Fruit fly (Drosophila melanogaster) whole organism, embryonic: ENCODE measurements around the gene CG3038.

Source experiments
- Aef1 ChIP-seq: fragments of 200-800 bp; sonication (Bioruptor generic); IDR thresholded peaks from 3 replicates; pipeline ENCODE4 v1.3.6; 2022; ENCODE audit warnings: missing biosample characterization, missing genetic modification characterization
- Atf6 ChIP-seq: fragments of 200-800 bp; sonication (Bioruptor generic); IDR thresholded peaks from 2 replicates; pipeline ENCODE4 v1.3.6; 2022; ENCODE audit warnings: missing biosample characterization, missing genetic modification characterization
- B-H2 ChIP-seq: fragments of 200-800 bp; sonication (Bioruptor generic); optimal IDR thresholded peaks from 2 replicates; lab custom pipeline; 2018; ENCODE audit warnings: missing biosample characterization, mild to moderate bottlenecking, missing genetic modification characterization
- Bgb ChIP-seq: fragments of 200-800 bp; sonication (Bioruptor generic); IDR thresholded peaks from 2 replicates; pipeline ENCODE4 v1.3.6; 2022; ENCODE audit warnings: missing biosample characterization, missing genetic modification characterization; ENCODE audit not compliant: partially characterized antibody
- CG10543 ChIP-seq: fragments of 200-800 bp; sonication (Bioruptor generic); optimal IDR thresholded peaks from 3 replicates; lab custom pipeline; 2017; ENCODE audit warnings: missing biosample characterization, mild to moderate bottlenecking, missing genetic modification characterization, moderate library complexity
- CG12104 ChIP-seq: fragments of 200-800 bp; sonication (Bioruptor generic); optimal IDR thresholded peaks from 3 replicates; lab custom pipeline; 2016; ENCODE audit warnings: missing biosample characterization, missing genetic modification characterization
- CG12769 ChIP-seq: fragments of 200-800 bp; sonication (Bioruptor generic); optimal IDR thresholded peaks from 2 replicates; lab custom pipeline; 2019; ENCODE audit warnings: missing biosample characterization, mild to moderate bottlenecking, missing genetic modification characterization, moderate library complexity
- CG13123 ChIP-seq: fragments of 200-800 bp; sonication (Bioruptor generic); optimal IDR thresholded peaks from 2 replicates; lab custom pipeline; 2016; ENCODE audit warnings: missing biosample characterization, missing genetic modification characterization
- CG13424 ChIP-seq: fragments of 200-800 bp; sonication (Bioruptor generic); optimal IDR thresholded peaks from 2 replicates; lab custom pipeline; 2019; ENCODE audit warnings: missing biosample characterization, mild to moderate bottlenecking, missing genetic modification characterization, moderate library complexity
- CG14965 ChIP-seq: fragments of 200-800 bp; sonication (Bioruptor generic); optimal IDR thresholded peaks from 2 replicates; lab custom pipeline; 2016; ENCODE audit warnings: missing biosample characterization, missing genetic modification characterization, borderline replicate concordance
- CG16815 ChIP-seq: fragments of 200-800 bp; sonication (Bioruptor generic); optimal IDR thresholded peaks from 3 replicates; lab custom pipeline; 2017; ENCODE audit warnings: missing biosample characterization, mild to moderate bottlenecking, missing genetic modification characterization
- CG17829 ChIP-seq: fragments of 200-800 bp; optimal IDR thresholded peaks from 2 replicates; lab custom pipeline; 2019; ENCODE audit warnings: missing biosample characterization, mild to moderate bottlenecking, missing genetic modification characterization, moderate library complexity
- CG2199 ChIP-seq: fragments of 200-800 bp; sonication (Bioruptor generic); IDR thresholded peaks from 3 replicates; pipeline ENCODE4 v1.3.6; 2022; ENCODE audit warnings: missing biosample characterization, missing genetic modification characterization
- CG31224 ChIP-seq: fragments of 200-800 bp; sonication (Bioruptor generic); IDR thresholded peaks from 2 replicates; pipeline ENCODE4 v1.3.6; 2022; ENCODE audit warnings: missing biosample characterization, missing genetic modification characterization
- CG32772 ChIP-seq: fragments of 200-800 bp; sonication (Bioruptor generic); IDR thresholded peaks from 2 replicates; pipeline ENCODE4 v1.3.6; 2022; ENCODE audit warnings: missing biosample characterization, missing genetic modification characterization
- CG34422 ChIP-seq: fragments of 200-800 bp; sonication (Bioruptor generic); IDR thresholded peaks from 3 replicates; pipeline ENCODE4 v1.3.6; 2022; ENCODE audit warnings: missing biosample characterization, missing genetic modification characterization
- CG4282 ChIP-seq: fragments of 200-800 bp; sonication (Bioruptor generic); optimal IDR thresholded peaks from 2 replicates; lab custom pipeline; 2016; ENCODE audit warnings: missing biosample characterization, missing genetic modification characterization
- CG4424 ChIP-seq: fragments of 200-800 bp; sonication (Bioruptor generic); optimal IDR thresholded peaks from 3 replicates; lab custom pipeline; 2016; ENCODE audit warnings: missing biosample characterization, missing genetic modification characterization
- CG4820 ChIP-seq: fragments of 200-800 bp; sonication (Bioruptor generic); optimal IDR thresholded peaks from 3 replicates; lab custom pipeline; 2016; ENCODE audit warnings: missing biosample characterization, missing genetic modification characterization
- CG6254 ChIP-seq: fragments of 200-800 bp; sonication (Bioruptor generic); optimal IDR thresholded peaks from 3 replicates; lab custom pipeline; 2017; ENCODE audit warnings: mild to moderate bottlenecking, missing biosample characterization, missing genetic modification reagents, missing genetic modification characterization
- CG6654 ChIP-seq: fragments of 200-800 bp; sonication (Bioruptor generic); optimal IDR thresholded peaks from 2 replicates; lab custom pipeline; 2017; ENCODE audit warnings: missing biosample characterization, mild to moderate bottlenecking, missing genetic modification characterization
- CG6689 ChIP-seq: fragments of 200-800 bp; sonication (Bioruptor generic); IDR thresholded peaks from 2 replicates; pipeline ENCODE4 v1.3.6; 2022; ENCODE audit warnings: missing biosample characterization, missing genetic modification characterization
- CG7372 ChIP-seq: fragments of 200-800 bp; sonication (Bioruptor generic); IDR thresholded peaks from 2 replicates; pipeline ENCODE4 v1.3.6; 2022; ENCODE audit warnings: missing biosample characterization, missing genetic modification characterization
- CG8290 ChIP-seq, 3 experiments: fragments of 200-800 bp; sonication (Bioruptor generic); optimal IDR thresholded peaks; 2 replicates each; lab custom pipeline; 2016 to 2019; ENCODE audit warnings: missing biosample characterization in 3 of 3, missing genetic modification characterization in 3 of 3, mild to moderate bottlenecking in 2 of 3, moderate library complexity in 1 of 3
- D19A ChIP-seq: fragments of 200-800 bp; optimal IDR thresholded peaks from 3 replicates; lab custom pipeline; 2019; ENCODE audit warnings: missing biosample characterization, mild to moderate bottlenecking, missing genetic modification characterization, moderate library complexity
- Drgx ChIP-seq: fragments of 200-800 bp; sonication (Bioruptor generic); IDR thresholded peaks from 2 replicates; pipeline ENCODE4 v1.3.6; 2022; ENCODE audit warnings: missing biosample characterization, missing genetic modification characterization
- Elba2 ChIP-seq: fragments of 200-800 bp; sonication (Bioruptor generic); optimal IDR thresholded peaks from 3 replicates; lab custom pipeline; 2016; ENCODE audit warnings: missing biosample characterization, missing genetic modification characterization
- Fer1 ChIP-seq: fragments of 200-800 bp; sonication (Bioruptor generic); optimal IDR thresholded peaks from 2 replicates; lab custom pipeline; 2017; ENCODE audit warnings: missing biosample characterization, mild to moderate bottlenecking, missing genetic modification characterization
- H2.0 ChIP-seq: fragments of 200-800 bp; sonication (Bioruptor generic); IDR thresholded peaks from 2 replicates; pipeline ENCODE4 v1.3.6; 2022; ENCODE audit warnings: missing biosample characterization, missing genetic modification characterization
- HHEX ChIP-seq: fragments of 200-800 bp; sonication (Bioruptor generic); optimal IDR thresholded peaks from 3 replicates; lab custom pipeline; 2017; ENCODE audit warnings: missing biosample characterization, mild to moderate bottlenecking, missing genetic modification characterization, missing genetic modification reagents
- Opbp ChIP-seq: fragments of 200-800 bp; sonication (Bioruptor generic); IDR thresholded peaks from 3 replicates; pipeline ENCODE4 v1.3.6; 2022; ENCODE audit warnings: missing biosample characterization, missing genetic modification characterization; ENCODE audit not compliant: partially characterized antibody
- Sox100B ChIP-seq: fragments of 200-800 bp; sonication (Bioruptor generic); optimal IDR thresholded peaks from 3 replicates; lab custom pipeline; 2018; ENCODE audit warnings: missing biosample characterization, mild to moderate bottlenecking, missing genetic modification characterization
- bsh ChIP-seq, 2 experiments: fragments of 200-800 bp; sonication (Bioruptor generic); optimal IDR thresholded peaks; 2 replicates each; lab custom pipeline; 2017 to 2018; ENCODE audit warnings: mild to moderate bottlenecking in 2 of 2, missing biosample characterization in 2 of 2, missing genetic modification characterization in 2 of 2, moderate library complexity in 1 of 2
- dan ChIP-seq: fragments of 200-800 bp; sonication (Bioruptor generic); IDR thresholded peaks from 2 replicates; pipeline ENCODE4 v1.3.6; 2022; ENCODE audit warnings: missing biosample characterization, missing genetic modification characterization
- dpn ChIP-seq, 2 experiments: fragments of 200-800 bp; sonication (Bioruptor generic); optimal IDR thresholded peaks; 3 replicates each; lab custom pipeline; 2016; ENCODE audit warnings: missing biosample characterization in 2 of 2, missing genetic modification characterization in 2 of 2
- dysf ChIP-seq: fragments of 200-800 bp; sonication (Bioruptor generic); IDR thresholded peaks from 3 replicates; pipeline ENCODE4 v1.3.6; 2022; ENCODE audit warnings: missing biosample characterization, missing genetic modification characterization
- ewg ChIP-seq: fragments of 200-800 bp; sonication (Bioruptor generic); optimal IDR thresholded peaks from 3 replicates; lab custom pipeline; 2017; ENCODE audit warnings: mild to moderate bottlenecking, missing biosample characterization, missing genetic modification reagents, missing genetic modification characterization
- fu2 ChIP-seq: fragments of 200-800 bp; sonication (Bioruptor generic); optimal IDR thresholded peaks from 2 replicates; lab custom pipeline; 2016; ENCODE audit warnings: missing biosample characterization, missing genetic modification characterization
- grau ChIP-seq: fragments of 200-800 bp; optimal IDR thresholded peaks from 3 replicates; lab custom pipeline; 2019; ENCODE audit warnings: missing biosample characterization, mild to moderate bottlenecking, missing genetic modification characterization, moderate library complexity
- hbn ChIP-seq: fragments of 200-800 bp; sonication (Bioruptor generic); IDR thresholded peaks from 2 replicates; pipeline ENCODE4 v1.3.6; 2022; ENCODE audit warnings: missing biosample characterization, missing genetic modification characterization; ENCODE audit not compliant: partially characterized antibody
- lab ChIP-seq: fragments of 200-800 bp; sonication (Bioruptor generic); optimal IDR thresholded peaks from 3 replicates; lab custom pipeline; 2017; ENCODE audit warnings: missing biosample characterization, missing genetic modification characterization, mild to moderate bottlenecking, moderate library complexity, missing genetic modification reagents
- lola ChIP-seq, 3 experiments: fragments of >200 bp in 2 of 3; fragments of 200-800 bp in 1 of 3; sonication (Bioruptor generic) in 1 of 3; optimal IDR thresholded peaks; 2 replicates each; lab custom pipeline; 2017 to 2019; ENCODE audit warnings: missing biosample characterization in 3 of 3, missing genetic modification characterization in 3 of 3, mild to moderate bottlenecking in 1 of 3, moderate library complexity in 1 of 3
- odd ChIP-seq: fragments of 200-800 bp; sonication (Bioruptor generic); optimal IDR thresholded peaks from 2 replicates; lab custom pipeline; 2017; ENCODE audit warnings: missing biosample characterization, mild to moderate bottlenecking, missing genetic modification characterization
- peb ChIP-seq: fragments of 200-800 bp; sonication (Bioruptor generic); IDR thresholded peaks from 2 replicates; pipeline ENCODE4 v1.3.6; 2022; ENCODE audit warnings: missing biosample characterization, missing genetic modification characterization
- ranshi ChIP-seq: fragments of 200-800 bp; sonication (Bioruptor generic); IDR thresholded peaks from 2 replicates; pipeline ENCODE4 v1.3.6; 2022; ENCODE audit warnings: missing biosample characterization, missing genetic modification characterization
- slp2 ChIP-seq: fragments of 200-800 bp; sonication (Bioruptor generic); optimal IDR thresholded peaks from 2 replicates; lab custom pipeline; 2016; ENCODE audit warnings: missing biosample characterization, missing genetic modification characterization
- so ChIP-seq: fragments of 200-800 bp; sonication (Bioruptor generic); IDR thresholded peaks from 3 replicates; pipeline ENCODE4 v1.3.6; 2022; ENCODE audit warnings: missing biosample characterization, missing genetic modification characterization
- sob ChIP-seq: fragments of 200-800 bp; sonication (Bioruptor generic); IDR thresholded peaks from 2 replicates; pipeline ENCODE4 v1.3.6; 2022; ENCODE audit warnings: missing biosample characterization, missing genetic modification characterization

The CG3038 gene

DNA sequence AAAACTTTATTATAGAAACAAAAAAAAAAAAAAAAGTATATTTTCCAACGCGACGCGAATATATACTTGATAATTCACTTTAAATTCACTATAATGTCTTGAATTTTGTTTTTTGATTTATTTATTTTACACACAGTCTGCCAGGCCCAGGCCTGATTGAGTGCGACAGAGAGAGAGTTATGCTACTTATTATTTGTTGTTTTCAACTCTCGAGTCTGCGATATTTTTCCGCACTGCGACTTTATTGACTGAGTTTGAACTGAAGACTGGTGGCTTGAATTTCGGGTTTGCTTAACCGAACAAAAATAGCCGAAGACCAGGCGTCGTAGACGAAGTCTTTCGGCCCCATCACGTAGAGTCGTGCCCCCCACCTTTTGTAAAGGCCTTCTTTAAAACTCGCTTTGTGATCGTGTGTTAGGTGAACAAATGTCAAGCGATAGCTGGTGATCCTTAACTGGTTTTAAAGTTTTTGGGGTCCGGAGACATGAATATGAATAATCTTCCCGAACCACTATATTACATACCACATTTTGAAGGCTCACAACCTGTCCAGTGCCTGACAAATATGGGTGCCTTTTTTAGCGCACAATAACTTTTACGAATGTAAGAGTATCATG lies 18.2 kb upstream of the CG3038 start, which contains the start of gene CG13377 (continued):
- peak; percentile 40; the same call in 1 of the 2 replicates for TF ChIP-seq CG31224 (GFP tag; lab: Robert Waterston, UW)
- TF ChIP-seq CG13424 (tag; lab: Kevin White, UChicago), result peak; percentile 33
- peak; percentile 27; the same call in 1 of the 2 replicates for TF ChIP-seq H2.0 (GFP tag; lab: Robert Waterston, UW)
- TF ChIP-seq HHEX, result peak; percentile 9
- TF ChIP-seq CG4282, result no peak
- no peak for TF ChIP-seq CG16815 (GFP tag; lab: Kevin White, UChicago)
- TF ChIP-seq slp2 (GFP tag; lab: Kevin White, UChicago), result no peak
- peak in 1 of 2 experiments; percentile 29 for TF ChIP-seq dpn (GFP tag; optimal IDR thresholded peaks at IDR 0.05; lab: Kevin White, UChicago)
- TF ChIP-seq Opbp, result no peak
- TF ChIP-seq D19A (tag; lab: Kevin White, UChicago), result no peak
- TF ChIP-seq CG8290 (GFP tag; optimal IDR thresholded peaks at IDR 0.05; lab: Kevin White, UChicago), result no peak
- peak in 1 of 2 experiments; percentile 13 for TF ChIP-seq CG8290 (tag; optimal IDR thresholded peaks at IDR 0.05; lab: Kevin White, UChicago)
- TF ChIP-seq CG4424 (GFP tag; lab: Kevin White, UChicago), result no peak
- no peak for TF ChIP-seq ewg
- TF ChIP-seq CG12769 (tag; lab: Kevin White, UChicago), result peak; percentile 77
- no peak for TF ChIP-seq Bgb (GFP tag; lab: Robert Waterston, UW)
- TF ChIP-seq grau (tag; lab: Kevin White, UChicago), result peak; percentile 30
- no peak for TF ChIP-seq CG13123 (GFP tag; lab: Kevin White, UChicago)
- no peak for TF ChIP-seq odd
- peak; percentile 46 for TF ChIP-seq lab (GFP tag; lab: Kevin White, UChicago)
- 0 out of 2 replicates have a peak, but pooled peaks have one; percentile 42 for TF ChIP-seq CG32772 (GFP tag; lab: Robert Waterston, UW)
- TF ChIP-seq Elba2 (GFP tag; lab: Kevin White, UChicago), result no peak
- peak; percentile 3 for TF ChIP-seq CG4820 (GFP tag; lab: Kevin White, UChicago)
- TF ChIP-seq dysf (GFP tag; lab: Robert Waterston, UW), result peak; percentile 61; the same call in 1 of the 3 replicates
- no peak for TF ChIP-seq CG14965 (GFP tag; lab: Kevin White, UChicago)
- TF ChIP-seq CG7372 (GFP tag; lab: Robert Waterston, UW), result no peak
- no peak for TF ChIP-seq fu2
- TF ChIP-seq CG2199 (GFP tag; lab: Robert Waterston, UW), result no peak
- peak; percentile 28 for TF ChIP-seq Sox100B (GFP tag; lab: Kevin White, UChicago)
- no peak for TF ChIP-seq CG12104
- no peak for TF ChIP-seq lola (GFP tag; optimal IDR thresholded peaks at IDR 0.05; lab: Kevin White, UChicago)
- peak in 1 of 2 experiments; percentile 40 for TF ChIP-seq bsh (GFP tag; optimal IDR thresholded peaks at IDR 0.05; lab: Kevin White, UChicago)
- peak; percentile 50; the same call in 1 of the 2 replicates for TF ChIP-seq CG6689 (GFP tag; lab: Robert Waterston, UW)
- TF ChIP-seq CG34422 (GFP tag; lab: Robert Waterston, UW), result no peak
- peak; percentile 59; the same call in 1 of the 2 replicates for TF ChIP-seq Drgx (GFP tag; lab: Robert Waterston, UW)
- TF ChIP-seq ranshi (GFP tag; lab: Robert Waterston, UW), result peak; percentile 48; the same call in 1 of the 2 replicates
- TF ChIP-seq sob (GFP tag; lab: Robert Waterston, UW), result 0 out of 2 replicates have a peak, but pooled peaks have one; percentile 24
- peak; percentile 10 for TF ChIP-seq Fer1 (GFP tag; lab: Kevin White, UChicago)
- TF ChIP-seq CG6254 (GFP tag; lab: Kevin White, UChicago), result peak; percentile 16
- no peak for TF ChIP-seq dan
- TF ChIP-seq hbn, result no peak
- peak; percentile 27; the same call in 1 of the 2 replicates for TF ChIP-seq Atf6 (GFP tag; lab: Robert Waterston, UW)
- TF ChIP-seq CG10543, result peak; percentile 43
- 0 out of 2 replicates have a peak, but pooled peaks have one; percentile 6 for TF ChIP-seq peb
- no peak for TF ChIP-seq CG6654 (GFP tag; lab: Kevin White, UChicago)
- TF ChIP-seq so, result 0 out of 3 replicates have a peak, but pooled peaks have one; percentile 17
- peak; percentile 11 for TF ChIP-seq CG17829
- no peak; the same call in 2 of the 3 replicates for TF ChIP-seq Aef1 (GFP tag; lab: Robert Waterston, UW)
- peak; percentile 3 for TF ChIP-seq B-H2 (GFP tag; lab: Kevin White, UChicago)
